Worm (Caenorhabditis elegans): ENCODE data around the gene C16D9.1.

DNA sequence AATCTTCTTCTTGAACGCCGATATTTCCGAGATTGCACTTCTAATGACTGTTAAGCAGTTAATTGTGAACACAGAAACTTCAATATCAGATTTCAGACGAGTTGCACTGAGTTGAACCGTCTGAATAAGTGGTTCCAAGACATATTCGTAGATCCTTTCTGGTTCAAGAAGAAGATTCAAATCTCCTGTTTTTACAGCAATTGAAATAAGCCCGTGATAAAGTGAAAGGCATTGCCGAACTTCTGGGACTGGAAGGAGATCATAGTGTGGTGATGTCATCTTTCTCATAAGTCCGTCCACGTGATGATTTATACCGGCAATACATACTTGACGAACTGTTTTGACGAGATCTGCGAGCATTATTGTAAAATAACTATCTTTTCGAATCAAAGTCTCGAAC, 39.6 kb upstream of the C16D9.1 start:
- TF ChIP-seq unc-55 (GFP tag; optimal IDR thresholded peaks at IDR 0.05) = no peak
- no peak for TF ChIP-seq fos-1 (tag; optimal IDR thresholded peaks at IDR 0.05)
- TF ChIP-seq nhr-12 (tag; optimal IDR thresholded peaks at IDR 0.05) = no peak
- no peak for TF ChIP-seq ama-1 (optimal IDR thresholded peaks at IDR 0.05)
- no peak for TF ChIP-seq unc-39 (tag; optimal IDR thresholded peaks at IDR 0.05)
- no peak for TF ChIP-seq crh-2 (tag; optimal IDR thresholded peaks at IDR 0.05)
- TF ChIP-seq nhr-11 (tag; optimal IDR thresholded peaks at IDR 0.05) = no peak
- no peak for TF ChIP-seq ztf-4 (tag; optimal IDR thresholded peaks at IDR 0.05)
- no peak for TF ChIP-seq mbf-1 (tag; optimal IDR thresholded peaks at IDR 0.05)
- TF ChIP-seq egl-27 (tag; optimal IDR thresholded peaks at IDR 0.05) = no peak
- TF ChIP-seq lin-11 (tag; optimal IDR thresholded peaks at IDR 0.05) = no peak
- no peak for TF ChIP-seq gmeb-1 (tag; optimal IDR thresholded peaks at IDR 0.05)

All from whole organism, L2 larva.